Fruit fly (Drosophila melanogaster) whole organism, embryonic: Measurements from ENCODE around the gene Eno.

ENCODE experiments used
- Asciz ChIP-seq: fragments of 200-800 bp; sonication (Bioruptor generic); optimal IDR thresholded peaks from 2 replicates; lab custom pipeline; 2017; ENCODE audit warnings: missing biosample characterization, mild to moderate bottlenecking, missing genetic modification characterization, missing genetic modification reagents
- Atf-2 ChIP-seq: fragments of 200-800 bp; sonication (Bioruptor generic); optimal IDR thresholded peaks from 2 replicates; lab custom pipeline; 2016; ENCODE audit warnings: missing biosample characterization, missing genetic modification characterization
- CG10462 ChIP-seq: fragments of 200-800 bp; sonication (Bioruptor generic); optimal IDR thresholded peaks from 2 replicates; lab custom pipeline; 2016; ENCODE audit warnings: missing biosample characterization, missing genetic modification characterization
- CG11695 ChIP-seq: fragments of 200-800 bp; sonication (Bioruptor generic); IDR thresholded peaks from 3 replicates; pipeline ENCODE4 v1.3.6; 2022; ENCODE audit warnings: missing biosample characterization, missing genetic modification characterization
- CG12236 ChIP-seq: fragments of 200-800 bp; sonication (Bioruptor generic); optimal IDR thresholded peaks from 2 replicates; lab custom pipeline; 2016; ENCODE audit warnings: missing biosample characterization, missing genetic modification characterization
- CG1233 ChIP-seq: fragments of 200-800 bp; sonication (Bioruptor generic); optimal IDR thresholded peaks from 4 replicates; lab custom pipeline; 2018; ENCODE audit warnings: missing biosample characterization, mild to moderate bottlenecking, missing genetic modification characterization
- CG13123 ChIP-seq: fragments of 200-800 bp; sonication (Bioruptor generic); optimal IDR thresholded peaks from 2 replicates; lab custom pipeline; 2016; ENCODE audit warnings: missing biosample characterization, missing genetic modification characterization
- CG1602 ChIP-seq: fragments of 200-800 bp; sonication (Bioruptor generic); optimal IDR thresholded peaks from 3 replicates; lab custom pipeline; 2016; ENCODE audit warnings: missing biosample characterization, missing genetic modification characterization
- CG1832 ChIP-seq: fragments of 200-800 bp; sonication (Bioruptor generic); optimal IDR thresholded peaks from 2 replicates; lab custom pipeline; 2017; ENCODE audit warnings: missing biosample characterization, mild to moderate bottlenecking, missing genetic modification characterization, inconsistent platforms
- CG2889 ChIP-seq: fragments of 200-800 bp; sonication (Bioruptor generic); IDR thresholded peaks from 3 replicates; pipeline ENCODE4 v1.3.6; 2022; ENCODE audit warnings: missing biosample characterization, missing genetic modification characterization
- CG30403 ChIP-seq: fragments of 200-800 bp; sonication (Bioruptor generic); optimal IDR thresholded peaks from 3 replicates; lab custom pipeline; 2016; ENCODE audit warnings: missing biosample characterization, missing genetic modification characterization
- CG3407 ChIP-seq: fragments of 200-800 bp; sonication (Bioruptor generic); optimal IDR thresholded peaks from 2 replicates; lab custom pipeline; 2018; ENCODE audit warnings: missing biosample characterization, mild to moderate bottlenecking, missing genetic modification characterization
- CG4282 ChIP-seq: fragments of 200-800 bp; sonication (Bioruptor generic); optimal IDR thresholded peaks from 2 replicates; lab custom pipeline; 2016; ENCODE audit warnings: missing biosample characterization, missing genetic modification characterization
- CG4360 ChIP-seq: fragments of 200-800 bp; sonication (Bioruptor generic); IDR thresholded peaks from 2 replicates; pipeline ENCODE4 v1.3.6; 2022; ENCODE audit warnings: missing biosample characterization, missing genetic modification characterization
- CG7745 ChIP-seq: fragments of 200-800 bp; sonication (Bioruptor generic); optimal IDR thresholded peaks from 2 replicates; lab custom pipeline; 2018; ENCODE audit warnings: missing biosample characterization, mild to moderate bottlenecking, missing genetic modification characterization, moderate library complexity
- CG9876 ChIP-seq: fragments of 200-800 bp; sonication (Bioruptor generic); optimal IDR thresholded peaks from 2 replicates; lab custom pipeline; 2016; ENCODE audit warnings: missing biosample characterization, missing genetic modification characterization
- Dref ChIP-seq: fragments of 200-800 bp; sonication (Bioruptor generic); IDR thresholded peaks from 2 replicates; pipeline ENCODE4 v1.3.6; 2022; ENCODE audit warnings: missing biosample characterization, missing genetic modification characterization
- ERR ChIP-seq: fragments of 200-800 bp; sonication (Bioruptor generic); optimal IDR thresholded peaks from 2 replicates; lab custom pipeline; 2016; ENCODE audit warnings: missing biosample characterization, missing genetic modification characterization
- Fer3 ChIP-seq: fragments of 200-800 bp; sonication (Bioruptor generic); optimal IDR thresholded peaks from 2 replicates; lab custom pipeline; 2018; ENCODE audit warnings: missing biosample characterization, mild to moderate bottlenecking, missing genetic modification characterization, moderate library complexity
- HLH54F ChIP-seq: fragments of 200-800 bp; sonication (Bioruptor generic); optimal IDR thresholded peaks from 3 replicates; lab custom pipeline; 2016; ENCODE audit warnings: missing biosample characterization, missing genetic modification characterization
- Neu2 ChIP-seq: fragments of 200-800 bp; sonication (Bioruptor generic); optimal IDR thresholded peaks from 3 replicates; lab custom pipeline; 2016; ENCODE audit warnings: missing biosample characterization, missing genetic modification characterization, borderline replicate concordance
- Oaz ChIP-seq: fragments of 200-800 bp; sonication (Bioruptor generic); IDR thresholded peaks from 2 replicates; pipeline ENCODE4 v1.3.6; 2022; ENCODE audit warnings: missing biosample characterization, missing genetic modification characterization
- Sin3A ChIP-seq: fragments of >200 bp; optimal IDR thresholded peaks from 2 replicates; lab custom pipeline; 2018
- Six4 ChIP-seq: fragments of 200-800 bp; sonication (Bioruptor generic); optimal IDR thresholded peaks from 2 replicates; lab custom pipeline; 2016; ENCODE audit warnings: missing biosample characterization, missing genetic modification characterization
- Sox102F ChIP-seq: fragments of 200-800 bp; sonication (Bioruptor generic); optimal IDR thresholded peaks from 2 replicates; lab custom pipeline; 2018; ENCODE audit warnings: missing biosample characterization, mild to moderate bottlenecking, missing genetic modification characterization, moderate library complexity
- Xrp1 ChIP-seq: fragments of 200-800 bp; sonication (Bioruptor generic); IDR thresholded peaks from 2 replicates; pipeline ENCODE4 v1.3.6; 2022; ENCODE audit warnings: missing biosample characterization, missing genetic modification characterization
- ac ChIP-seq: fragments of 200-800 bp; sonication (Bioruptor generic); optimal IDR thresholded peaks from 3 replicates; lab custom pipeline; 2017; ENCODE audit warnings: missing biosample characterization, mild to moderate bottlenecking, missing genetic modification characterization
- amos ChIP-seq: fragments of 200-800 bp; sonication (Bioruptor generic); IDR thresholded peaks from 2 replicates; pipeline ENCODE4 v1.3.6; 2022; ENCODE audit warnings: missing biosample characterization, missing genetic modification characterization; ENCODE audit not compliant: partially characterized antibody
- ap ChIP-seq: fragments of 200-800 bp; sonication (Bioruptor generic); IDR thresholded peaks from 2 replicates; pipeline ENCODE4 v1.3.6; 2022; ENCODE audit warnings: missing biosample characterization, missing genetic modification characterization
- caup ChIP-seq: fragments of 200-800 bp; sonication (Bioruptor generic); optimal IDR thresholded peaks from 3 replicates; lab custom pipeline; 2017; ENCODE audit warnings: missing biosample characterization, mild to moderate bottlenecking, missing genetic modification characterization, moderate library complexity; ENCODE audit not compliant: severe bottlenecking
- cg ChIP-seq: fragments of 200-800 bp; sonication (Bioruptor generic); optimal IDR thresholded peaks from 3 replicates; lab custom pipeline; 2019; ENCODE audit warnings: missing biosample characterization, mild to moderate bottlenecking, missing genetic modification characterization, moderate library complexity
- ci ChIP-seq: fragments of 200-800 bp; sonication (Bioruptor generic); IDR thresholded peaks from 3 replicates; pipeline ENCODE4 v1.3.6; 2022; ENCODE audit warnings: missing biosample characterization, missing genetic modification characterization
- corto ChIP-seq: fragments of 200-800 bp; sonication (Bioruptor generic); optimal IDR thresholded peaks from 2 replicates; lab custom pipeline; 2016; ENCODE audit warnings: missing biosample characterization, mild to moderate bottlenecking, missing genetic modification characterization, moderate library complexity
- dmrt11E ChIP-seq: fragments of 200-800 bp; sonication (Bioruptor generic); optimal IDR thresholded peaks from 3 replicates; lab custom pipeline; 2018; ENCODE audit warnings: missing biosample characterization, mild to moderate bottlenecking, missing genetic modification characterization, moderate library complexity
- eve ChIP-seq, 2 experiments: fragments of >200 bp; optimal IDR thresholded peaks; 2 replicates each; lab custom pipeline; 2017; ENCODE audit warnings: missing biosample characterization in 2 of 2, missing genetic modification characterization in 2 of 2
- gcm ChIP-seq: fragments of 200-800 bp; sonication (Bioruptor generic); optimal IDR thresholded peaks from 2 replicates; lab custom pipeline; 2019; ENCODE audit warnings: missing biosample characterization, mild to moderate bottlenecking, missing genetic modification characterization, moderate library complexity
- gcm2 ChIP-seq: fragments of 200-800 bp; sonication (Bioruptor generic); optimal IDR thresholded peaks from 2 replicates; lab custom pipeline; 2016; ENCODE audit warnings: missing biosample characterization, missing genetic modification characterization
- gem ChIP-seq: fragments of 200-800 bp; sonication (Bioruptor generic); optimal IDR thresholded peaks from 2 replicates; lab custom pipeline; 2019; ENCODE audit warnings: missing biosample characterization, mild to moderate bottlenecking, missing genetic modification characterization, moderate library complexity
- gfzf ChIP-seq: fragments of 200-800 bp; sonication (Bioruptor generic); optimal IDR thresholded peaks from 2 replicates; lab custom pipeline; 2016; ENCODE audit warnings: missing biosample characterization, mild to moderate bottlenecking, missing genetic modification characterization, moderate library complexity
- lab ChIP-seq: fragments of 200-800 bp; sonication (Bioruptor generic); optimal IDR thresholded peaks from 3 replicates; lab custom pipeline; 2017; ENCODE audit warnings: missing biosample characterization, missing genetic modification characterization, mild to moderate bottlenecking, moderate library complexity, missing genetic modification reagents
- nerfin-2 ChIP-seq: fragments of 200-800 bp; sonication (Bioruptor generic); IDR thresholded peaks from 2 replicates; pipeline ENCODE4 v1.3.6; 2022; ENCODE audit warnings: missing biosample characterization, missing genetic modification characterization; ENCODE audit not compliant: partially characterized antibody
- nmo ChIP-seq: fragments of 200-800 bp; sonication (Bioruptor generic); optimal IDR thresholded peaks from 2 replicates; lab custom pipeline; 2018; ENCODE audit warnings: missing biosample characterization, mild to moderate bottlenecking, missing genetic modification characterization, moderate library complexity
- otp ChIP-seq: fragments of 200-800 bp; sonication (Bioruptor generic); IDR thresholded peaks from 3 replicates; pipeline ENCODE4, ENCODE4 v1.3.6; 2022; ENCODE audit warnings: missing biosample characterization, missing genetic modification characterization
- p53 ChIP-seq: fragments of 200-800 bp; sonication (Bioruptor generic); optimal IDR thresholded peaks from 2 replicates; lab custom pipeline; 2016; ENCODE audit warnings: missing biosample characterization, missing genetic modification characterization
- prd ChIP-seq, 3 experiments: fragments of >200 bp in 2 of 3; fragments of 200-800 bp in 1 of 3; sonication (Bioruptor generic) in 1 of 3; optimal IDR thresholded peaks in 2 of 3; IDR thresholded peaks in 1 of 3; 2 replicates in 2 of 3; 3 replicates in 1 of 3; pipeline versions ENCODE4 v1.3.6 to Lab custom; 2017 to 2022; ENCODE audit warnings: missing biosample characterization in 1 of 3, missing genetic modification characterization in 1 of 3
- psq ChIP-seq: fragments of 200-800 bp; sonication (Bioruptor generic); optimal IDR thresholded peaks from 2 replicates; lab custom pipeline; 2017; ENCODE audit warnings: missing biosample characterization, missing genetic modification characterization
- ssp ChIP-seq: fragments of 200-800 bp; sonication (Bioruptor generic); IDR thresholded peaks from 2 replicates; pipeline ENCODE4 v1.3.6; 2022; ENCODE audit warnings: missing biosample characterization, missing genetic modification characterization
- zf30C ChIP-seq: fragments of 200-800 bp; sonication (Bioruptor generic); optimal IDR thresholded peaks from 3 replicates; lab custom pipeline; 2018; ENCODE audit warnings: missing biosample characterization, mild to moderate bottlenecking, missing genetic modification characterization

Eno gene

dm6 chr2L:1727826-1728619 is 1.4 kb downstream of the Eno start (continued):
- TF ChIP-seq Neu2 (GFP tag; lab: Kevin White, UChicago) = no peak
- peak; percentile 88 for TF ChIP-seq HLH54F (GFP tag; lab: Kevin White, UChicago)
- TF ChIP-seq CG7745 (tag; lab: Kevin White, UChicago) = peak; percentile 67
- TF ChIP-seq p53 (GFP tag; lab: Kevin White, UChicago) = peak; percentile 34
- TF ChIP-seq Sox102F = peak; percentile 97
- peak; percentile 97 for TF ChIP-seq ci (GFP tag; lab: Robert Waterston, UW)
- TF ChIP-seq CG12236 (GFP tag; lab: Kevin White, UChicago) = peak; percentile 69
- peak; percentile 90 for TF ChIP-seq CG2889 (GFP tag; lab: Robert Waterston, UW)
- peak; percentile 93 for TF ChIP-seq ap
- TF ChIP-seq CG9876 (GFP tag; lab: Kevin White, UChicago) = peak; percentile 25
- peak; percentile 99 for TF ChIP-seq gem (tag; lab: Kevin White, UChicago)
- TF ChIP-seq CG3407 = peak; percentile 96
- peak; percentile 93 for TF ChIP-seq CG1233 (GFP tag; lab: Kevin White, UChicago)
- peak; percentile 72; the same call in 1 of the 2 replicates for TF ChIP-seq amos
- peak; percentile 96 for TF ChIP-seq Oaz (GFP tag; lab: Robert Waterston, UW)
- TF ChIP-seq CG4360 (GFP tag; lab: Robert Waterston, UW) = peak; percentile 66
- peak; percentile 90 for TF ChIP-seq ssp (GFP tag; lab: Robert Waterston, UW)
- TF ChIP-seq Xrp1 (GFP tag; lab: Robert Waterston, UW) = peak; percentile 97
- peak; percentile 98 for TF ChIP-seq ERR (GFP tag; lab: Kevin White, UChicago)
- TF ChIP-seq CG1832 = peak; percentile 7
- peak in 1 of 2 experiments; percentile 98 for TF ChIP-seq eve (GFP tag; optimal IDR thresholded peaks at IDR 0.05; lab: Kevin White, UChicago)
- TF ChIP-seq CG13123 (GFP tag; lab: Kevin White, UChicago) = peak; percentile 92
- peak; percentile 86 for TF ChIP-seq CG10462
- TF ChIP-seq Atf-2 (GFP tag; lab: Kevin White, UChicago) = peak; percentile 54
- peak; percentile 78 for TF ChIP-seq nerfin-2 (GFP tag; lab: Robert Waterston, UW)
- TF ChIP-seq corto = peak; percentile 97
- TF ChIP-seq gfzf = no peak
- peak; percentile 94; the same call in 2 of the 3 replicates for TF ChIP-seq otp
- peak; percentile 99 for TF ChIP-seq caup
- TF ChIP-seq Fer3 (tag; lab: Kevin White, UChicago) = peak; percentile 94
- TF ChIP-seq zf30C = peak; percentile 63
- TF ChIP-seq Sin3A (lab: Kevin White, UChicago) = no peak
- TF ChIP-seq Dref (GFP tag; lab: Robert Waterston, UW) = no peak; the same call in 1 of the 2 replicates
- TF ChIP-seq ac (GFP tag; lab: Kevin White, UChicago) = peak; percentile 83
- TF ChIP-seq CG1602 (GFP tag; lab: Kevin White, UChicago) = peak; percentile 93
- peak; percentile 98 for TF ChIP-seq nmo (GFP tag; lab: Kevin White, UChicago)
- TF ChIP-seq CG4282 (GFP tag; lab: Kevin White, UChicago) = peak; percentile 25
- TF ChIP-seq CG30403 (GFP tag; lab: Kevin White, UChicago) = peak; percentile 97
- TF ChIP-seq CG11695 (GFP tag; lab: Robert Waterston, UW) = peak; percentile 97
- TF ChIP-seq gcm2 (GFP tag; lab: Kevin White, UChicago) = peak; percentile 71
- peak; percentile 94 for TF ChIP-seq dmrt11E
- TF ChIP-seq lab = peak; percentile 55
- TF ChIP-seq psq (GFP tag; lab: Kevin White, UChicago) = peak; percentile 90
- TF ChIP-seq prd (optimal IDR thresholded peaks at IDR 0.05; lab: Kevin White, UChicago) = no peak
- TF ChIP-seq prd (GFP tag; IDR thresholded peaks at IDR 0.05; lab: Robert Waterston, UW) = peak; percentile 97
- peak; percentile 78 for TF ChIP-seq cg
- peak; percentile 95 for TF ChIP-seq Six4 (GFP tag; lab: Kevin White, UChicago)
- TF ChIP-seq gcm (GFP tag; lab: Kevin White, UChicago) = peak; percentile 98
- TF ChIP-seq Asciz = peak; percentile 90
